Fruit fly (Drosophila melanogaster): ENCODE results near the gene FER.
A peak's percentile ranks its signal among the peaks of the same experiment; 100 is the strongest.

The FER gene

dm6 chr3R:9428189-9428699, 33.9 kb upstream of the FER start (continued):
- TF ChIP-seq stwl (tag; optimal IDR thresholded peaks at IDR 0.05) = no peak
- no peak for TF ChIP-seq h (optimal IDR thresholded peaks at IDR 0.05)
- peak; percentile 4 for TF ChIP-seq CG8089 (GFP tag; optimal IDR thresholded peaks at IDR 0.05)
- peak; percentile 86 for TF ChIP-seq cg (GFP tag; optimal IDR thresholded peaks at IDR 0.05)
- TF ChIP-seq CG12391 (tag; optimal IDR thresholded peaks at IDR 0.05) = no peak
- TF ChIP-seq trem (tag; optimal IDR thresholded peaks at IDR 0.05) = no peak
- no peak for TF ChIP-seq Usf (GFP tag; optimal IDR thresholded peaks at IDR 0.05)
- TF ChIP-seq CG10959 (GFP tag; IDR thresholded peaks at IDR 0.05) = no peak
- TF ChIP-seq CG4282 (GFP tag; optimal IDR thresholded peaks at IDR 0.05) = no peak
- TF ChIP-seq CG31224 (GFP tag; IDR thresholded peaks at IDR 0.05) = no peak
- TF ChIP-seq CG1603 (tag; optimal IDR thresholded peaks at IDR 0.05) = peak; percentile 3
- TF ChIP-seq chn (GFP tag; optimal IDR thresholded peaks at IDR 0.05) = peak; percentile 9
- peak; percentile 12 for TF ChIP-seq CG18262 (tag; optimal IDR thresholded peaks at IDR 0.05)
- TF ChIP-seq eyg (GFP tag; optimal IDR thresholded peaks at IDR 0.05) = no peak
- no peak for TF ChIP-seq al (GFP tag; IDR thresholded peaks at IDR 0.05)
- no peak for TF ChIP-seq ato (GFP tag; IDR thresholded peaks at IDR 0.05; ENCODE audit: partially characterized antibody)
- TF ChIP-seq D (optimal IDR thresholded peaks at IDR 0.05) = no peak
- TF ChIP-seq D (GFP tag; optimal IDR thresholded peaks at IDR 0.05) = peak; percentile 24
- TF ChIP-seq CG8359 (GFP tag; optimal IDR thresholded peaks at IDR 0.05; ENCODE audit: borderline replicate concordance) = peak; percentile 24
- peak; percentile 60 for TF ChIP-seq CG18599 (GFP tag; optimal IDR thresholded peaks at IDR 0.05)
- peak; percentile 29 for TF ChIP-seq CG12659 (GFP tag; optimal IDR thresholded peaks at IDR 0.05)
- peak; percentile 8 for TF ChIP-seq CG2120 (GFP tag; optimal IDR thresholded peaks at IDR 0.05)
- TF ChIP-seq CG18476 (GFP tag; optimal IDR thresholded peaks at IDR 0.05) = no peak
- TF ChIP-seq CG17912 (GFP tag; optimal IDR thresholded peaks at IDR 0.05) = peak; percentile 18
- TF ChIP-seq CG5953 (GFP tag; IDR thresholded peaks at IDR 0.05) = 0 out of 2 replicates have a peak, but pooled peaks have one; percentile 53
- TF ChIP-seq sc (optimal IDR thresholded peaks at IDR 0.05) = no peak
- TF ChIP-seq sc (GFP tag; optimal IDR thresholded peaks at IDR 0.05) = no peak
- peak; percentile 75 for TF ChIP-seq Fer1 (GFP tag; optimal IDR thresholded peaks at IDR 0.05)
- TF ChIP-seq fd64A (GFP tag; optimal IDR thresholded peaks at IDR 0.05) = peak; percentile 79
- no peak for TF ChIP-seq tgo (GFP tag; IDR thresholded peaks at IDR 0.05)
- no peak for TF ChIP-seq gsb-n (tag; optimal IDR thresholded peaks at IDR 0.05)
- peak; percentile 40 for TF ChIP-seq CG15514 (GFP tag; optimal IDR thresholded peaks at IDR 0.05)
- TF ChIP-seq Scr (GFP tag; IDR thresholded peaks at IDR 0.05; ENCODE audit: partially characterized antibody) = peak; percentile 41; the same call in 1 of the 2 replicates
- peak; percentile 66 for TF ChIP-seq pfk (GFP tag; optimal IDR thresholded peaks at IDR 0.05)
- no peak for TF ChIP-seq CG30431 (GFP tag; optimal IDR thresholded peaks at IDR 0.05)
- TF ChIP-seq CG7556 (GFP tag; optimal IDR thresholded peaks at IDR 0.05) = peak; percentile 17
- TF ChIP-seq CG8281 (tag; optimal IDR thresholded peaks at IDR 0.05) = no peak
- no peak for TF ChIP-seq CG9437 (GFP tag; optimal IDR thresholded peaks at IDR 0.05)
- no peak for TF ChIP-seq run (tag; optimal IDR thresholded peaks at IDR 0.05)
- TF ChIP-seq BEAF-32 (GFP tag; optimal IDR thresholded peaks at IDR 0.05) = no peak
- TF ChIP-seq da (GFP tag; optimal IDR thresholded peaks at IDR 0.05) = no peak
- peak; percentile 6 for TF ChIP-seq CG5180 (GFP tag; optimal IDR thresholded peaks at IDR 0.05)
- TF ChIP-seq grn (GFP tag; optimal IDR thresholded peaks at IDR 0.05) = peak; percentile 32
- peak; percentile 27 for TF ChIP-seq ERR (GFP tag; optimal IDR thresholded peaks at IDR 0.05)
- no peak for TF ChIP-seq esg (GFP tag; conservative IDR thresholded peaks at IDR 0.05)
- TF ChIP-seq Dll (GFP tag; IDR thresholded peaks at IDR 0.05; ENCODE audit: partially characterized antibody) = peak; percentile 51; the same call in 3 of the 4 replicates
- no peak for TF ChIP-seq CG1792 (GFP tag; optimal IDR thresholded peaks at IDR 0.05)
- TF ChIP-seq kay (GFP tag; optimal IDR thresholded peaks at IDR 0.05) = no peak
- TF ChIP-seq shn (GFP tag; optimal IDR thresholded peaks at IDR 0.05) = no peak
- TF ChIP-seq CG30403 (GFP tag; optimal IDR thresholded peaks at IDR 0.05) = no peak
- no peak for TF ChIP-seq CG11398 (GFP tag; optimal IDR thresholded peaks at IDR 0.05)

Measured in whole organism, embryonic.